Worm (Caenorhabditis elegans): ENCODE results near the gene F35H10.3.
A peak's percentile ranks its signal among the peaks of the same experiment; 100 is the strongest.

F35H10.3 gene

ce11 chrIV:8375381-8375780 lies 49.6 kb downstream of the F35H10.3 start (continued):
- TF ChIP-seq hlh-8 (tag; optimal IDR thresholded peaks at IDR 0.05) = peak; percentile 66
- TF ChIP-seq ahr-1 (tag; optimal IDR thresholded peaks at IDR 0.05) = peak; percentile 33
- TF ChIP-seq ceh-22 (tag; optimal IDR thresholded peaks at IDR 0.05) = no peak
- peak; percentile 66 for TF ChIP-seq fax-1 (tag; optimal IDR thresholded peaks at IDR 0.05)
- TF ChIP-seq pqm-1 (tag; optimal IDR thresholded peaks at IDR 0.05) = peak; percentile 16
- no peak for TF ChIP-seq ama-1 (optimal IDR thresholded peaks at IDR 0.05)
- peak; percentile 89 for TF ChIP-seq hlh-6 (tag; optimal IDR thresholded peaks at IDR 0.05)
- TF ChIP-seq ceh-9 (tag; optimal IDR thresholded peaks at IDR 0.05) = peak; percentile 9
- TF ChIP-seq zip-5 (tag; optimal IDR thresholded peaks at IDR 0.05) = peak; percentile 70
- TF ChIP-seq pax-1 (tag; optimal IDR thresholded peaks at IDR 0.05) = no peak
- TF ChIP-seq che-1 (tag; optimal IDR thresholded peaks at IDR 0.05) = peak; percentile 86
- TF ChIP-seq pros-1 (tag; optimal IDR thresholded peaks at IDR 0.05) = peak; percentile 49
- peak; percentile 82 for TF ChIP-seq nhr-232 (tag; optimal IDR thresholded peaks at IDR 0.05)
- TF ChIP-seq npax-4 (tag; optimal IDR thresholded peaks at IDR 0.05) = peak; percentile 77
- peak; percentile 87 for TF ChIP-seq ceh-6 (GFP tag; optimal IDR thresholded peaks at IDR 0.05)
- TF ChIP-seq C08G9.2 (tag; optimal IDR thresholded peaks at IDR 0.05) = peak; percentile 69
- TF ChIP-seq hlh-30 (tag; optimal IDR thresholded peaks at IDR 0.05; ENCODE audit: insufficient read depth) = peak; percentile 56
- peak; percentile 85 for TF ChIP-seq dve-1 (tag; optimal IDR thresholded peaks at IDR 0.05)
- peak; percentile 62 for TF ChIP-seq ceh-14 (tag; optimal IDR thresholded peaks at IDR 0.05)
- peak; percentile 53 for TF ChIP-seq ceh-30 (tag; optimal IDR thresholded peaks at IDR 0.05)
- TF ChIP-seq ceh-18 (tag; optimal IDR thresholded peaks at IDR 0.05) = peak; percentile 59
- peak; percentile 87 for TF ChIP-seq C38D4.7 (GFP tag; optimal IDR thresholded peaks at IDR 0.05)
- TF ChIP-seq eyg-1 (tag; optimal IDR thresholded peaks at IDR 0.05) = peak; percentile 77
- peak; percentile 86 for TF ChIP-seq pha-2 (tag; optimal IDR thresholded peaks at IDR 0.05)
- TF ChIP-seq pag-3 (tag; optimal IDR thresholded peaks at IDR 0.05; ENCODE audit: borderline replicate concordance) = peak; percentile 39
- peak; percentile 81 for TF ChIP-seq gmeb-2 (tag; optimal IDR thresholded peaks at IDR 0.05)
- TF ChIP-seq ceh-24 (tag; optimal IDR thresholded peaks at IDR 0.05) = no peak
- peak; percentile 86 for TF ChIP-seq madf-2 (tag; optimal IDR thresholded peaks at IDR 0.05)
- TF ChIP-seq ref-2 (tag; optimal IDR thresholded peaks at IDR 0.05) = peak; percentile 92
- TF ChIP-seq K09A11.1 (tag; optimal IDR thresholded peaks at IDR 0.05; ENCODE audit: insufficient read depth) = peak; percentile 67
- peak; percentile 75 for TF ChIP-seq ceh-19 (GFP tag; optimal IDR thresholded peaks at IDR 0.05)
- peak; percentile 70 for TF ChIP-seq Y22D7AL.16 (tag; optimal IDR thresholded peaks at IDR 0.05)
- TF ChIP-seq ceh-48 (tag; optimal IDR thresholded peaks at IDR 0.05) = peak; percentile 77
- peak; percentile 72 for TF ChIP-seq ceh-31 (tag; optimal IDR thresholded peaks at IDR 0.05)
- peak; percentile 87 for TF ChIP-seq ceh-34 (tag; optimal IDR thresholded peaks at IDR 0.05)
- TF ChIP-seq syd-9 (tag; optimal IDR thresholded peaks at IDR 0.05) = peak; percentile 89
- TF ChIP-seq ttx-3 (tag; optimal IDR thresholded peaks at IDR 0.05) = peak; percentile 82
- peak; percentile 78 for TF ChIP-seq sox-4 (tag; optimal IDR thresholded peaks at IDR 0.05)
- TF ChIP-seq unc-3 (GFP tag; conservative IDR thresholded peaks at IDR 0.05) = peak; percentile 65; the same call in 1 of the 2 replicates
- TF ChIP-seq unc-3 (tag; optimal IDR thresholded peaks at IDR 0.05) = peak; percentile 79
- no peak for TF ChIP-seq mec-3 (tag; optimal IDR thresholded peaks at IDR 0.05; ENCODE audit: borderline replicate concordance)
- TF ChIP-seq K02D7.2 (tag; optimal IDR thresholded peaks at IDR 0.05) = peak; percentile 51
- TF ChIP-seq lin-11 (tag; optimal IDR thresholded peaks at IDR 0.05) = peak; percentile 84

Data from whole organism, late embryonic.